Fruit fly (Drosophila melanogaster): ENCODE data around the gene koko.
A peak's percentile ranks its signal among the peaks of the same experiment; 100 is the strongest.

Gene koko

dm6 chr3R:18398954-18399697 lies 3.7 kb upstream of the koko start, which contains the start of gene Vha100-2:
Gene Vha100-2 (minus strand): TSS chr3R:18399169.
- no peak for TF ChIP-seq spab (GFP tag; optimal IDR thresholded peaks at IDR 0.05)
- no peak for TF ChIP-seq fkh (GFP tag; optimal IDR thresholded peaks at IDR 0.05)
- peak; percentile 19 for TF ChIP-seq CG6276 (GFP tag; optimal IDR thresholded peaks at IDR 0.05)
- TF ChIP-seq CG6163 (GFP tag; IDR thresholded peaks at IDR 0.05), result peak; percentile 59; the same call in 2 of the 3 replicates
- TF ChIP-seq Hr4 (GFP tag; optimal IDR thresholded peaks at IDR 0.05), result peak; percentile 45
- no peak for TF ChIP-seq Gug (GFP tag; IDR thresholded peaks at IDR 0.05)
- TF ChIP-seq Lpt (GFP tag; optimal IDR thresholded peaks at IDR 0.05), result peak; percentile 27
- TF ChIP-seq Sox102F (GFP tag; optimal IDR thresholded peaks at IDR 0.05), result peak; percentile 61
- TF ChIP-seq Eip93F (GFP tag; optimal IDR thresholded peaks at IDR 0.05), result no peak
- no peak for TF ChIP-seq CG11762 (GFP tag; optimal IDR thresholded peaks at IDR 0.05; ENCODE audit: insufficient read depth)
- TF ChIP-seq Ets96B (tag; optimal IDR thresholded peaks at IDR 0.05), result no peak
- no peak for TF ChIP-seq topi (GFP tag; optimal IDR thresholded peaks at IDR 0.05)
- TF ChIP-seq Eip78C (GFP tag), result no peak
- no peak for TF ChIP-seq CG4318 (GFP tag; optimal IDR thresholded peaks at IDR 0.05)
- TF ChIP-seq dsx (GFP tag; optimal IDR thresholded peaks at IDR 0.05; ENCODE audit: poor library complexity, severe bottlenecking), result peak; percentile 80
- TF ChIP-seq CG11294 (GFP tag; IDR thresholded peaks at IDR 0.05), result no peak
- TF ChIP-seq eg (GFP tag; IDR thresholded peaks at IDR 0.05), result peak; percentile 60
- TF ChIP-seq ss (GFP tag; optimal IDR thresholded peaks at IDR 0.05), result no peak
- TF ChIP-seq CG15336 (GFP tag; IDR thresholded peaks at IDR 0.05), result peak; percentile 44; the same call in 1 of the 2 replicates
- TF ChIP-seq CG3919 (GFP tag; optimal IDR thresholded peaks at IDR 0.05), result peak; percentile 53
- peak; percentile 59 for TF ChIP-seq CG6854 (GFP tag; optimal IDR thresholded peaks at IDR 0.05)
- TF ChIP-seq Sox14 (GFP tag; optimal IDR thresholded peaks at IDR 0.05), result peak; percentile 69
- TF ChIP-seq cyc (GFP tag; optimal IDR thresholded peaks at IDR 0.05), result no peak
- TF ChIP-seq Hr38 (GFP tag; optimal IDR thresholded peaks at IDR 0.05), result no peak
- TF ChIP-seq Met (GFP tag; optimal IDR thresholded peaks at IDR 0.05), result peak; percentile 42
- TF ChIP-seq CG10631 (GFP tag; optimal IDR thresholded peaks at IDR 0.05), result no peak
- peak; percentile 52 for TF ChIP-seq fd85E (GFP tag; optimal IDR thresholded peaks at IDR 0.05)
- peak; percentile 34 for TF ChIP-seq vri (GFP tag; optimal IDR thresholded peaks at IDR 0.05)
- no peak for TF ChIP-seq Blimp-1 (GFP tag; optimal IDR thresholded peaks at IDR 0.05)
- TF ChIP-seq achi (GFP tag; optimal IDR thresholded peaks at IDR 0.05), result no peak
- peak; percentile 70 for TF ChIP-seq svp (GFP tag)
- TF ChIP-seq CG34406 (GFP tag; optimal IDR thresholded peaks at IDR 0.05), result peak; percentile 29
- no peak for TF ChIP-seq Sox15 (GFP tag; optimal IDR thresholded peaks at IDR 0.05)
- TF ChIP-seq acj6 (GFP tag; optimal IDR thresholded peaks at IDR 0.05), result peak; percentile 11
- TF ChIP-seq Eip75B (GFP tag; optimal IDR thresholded peaks at IDR 0.05), result no peak
- TF ChIP-seq CG3032 (tag; optimal IDR thresholded peaks at IDR 0.05), result no peak
- no peak for TF ChIP-seq CG6792 (GFP tag; optimal IDR thresholded peaks at IDR 0.05)
- TF ChIP-seq salr (GFP tag; optimal IDR thresholded peaks at IDR 0.05), result no peak
- no peak for TF ChIP-seq fd59A (GFP tag; optimal IDR thresholded peaks at IDR 0.05)
- no peak for TF ChIP-seq dac (GFP tag; optimal IDR thresholded peaks at IDR 0.05)
- no peak for TF ChIP-seq pdm3 (GFP tag; optimal IDR thresholded peaks at IDR 0.05)
- no peak for TF ChIP-seq Ets21C (GFP tag; optimal IDR thresholded peaks at IDR 0.05)
- peak; percentile 51; the same call in 1 of the 3 replicates for TF ChIP-seq CG8119 (GFP tag; IDR thresholded peaks at IDR 0.05)
- peak; percentile 27 for TF ChIP-seq CG6808 (GFP tag; optimal IDR thresholded peaks at IDR 0.05)
- TF ChIP-seq CG11902 (GFP tag; optimal IDR thresholded peaks at IDR 0.05), result no peak
- TF ChIP-seq CG16779 (tag; optimal IDR thresholded peaks at IDR 0.05), result peak; percentile 32
- TF ChIP-seq CG8319 (GFP tag; optimal IDR thresholded peaks at IDR 0.05), result no peak
- peak; percentile 13 for TF ChIP-seq esn (GFP tag; optimal IDR thresholded peaks at IDR 0.05)
- TF ChIP-seq CG7368 (GFP tag; optimal IDR thresholded peaks at IDR 0.05), result peak; percentile 27
- TF ChIP-seq CG1621 (tag; optimal IDR thresholded peaks at IDR 0.05), result no peak
- peak; percentile 18 for TF ChIP-seq lz (GFP tag; optimal IDR thresholded peaks at IDR 0.05)
